Worm (Caenorhabditis elegans): ENCODE measurements around the gene lgc-13.

DNA sequence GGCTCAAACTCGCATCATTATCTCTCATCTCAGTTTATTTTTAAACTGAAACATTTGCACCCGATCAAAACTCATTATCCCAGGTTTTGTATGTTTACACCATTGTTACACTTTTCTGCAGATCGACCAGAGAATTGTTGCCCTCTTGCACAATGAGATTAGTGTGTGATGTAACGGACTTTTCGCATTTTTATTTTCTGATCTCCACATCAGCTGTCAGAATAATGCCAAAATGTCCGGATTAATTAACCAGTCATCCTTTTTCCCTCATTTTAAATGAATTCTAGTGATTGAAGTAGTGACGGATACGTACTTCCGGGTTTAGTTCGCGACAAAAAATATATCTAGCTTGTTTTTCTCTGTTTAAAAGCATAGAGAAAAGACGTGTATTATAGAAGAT lies 49.7 kb downstream of the lgc-13 start:
- no peak for TF ChIP-seq F57C9.4 (tag; optimal IDR thresholded peaks at IDR 0.05)
- TF ChIP-seq ets-4 (GFP tag; optimal IDR thresholded peaks at IDR 0.05), result no peak
- no peak for TF ChIP-seq Y53F4B.3 (GFP tag; IDR thresholded peaks at IDR 0.05)
- no peak for TF ChIP-seq atf-7 (tag; optimal IDR thresholded peaks at IDR 0.05)
- no peak for TF ChIP-seq pha-4 (tag; optimal IDR thresholded peaks at IDR 0.05)
- no peak for TF ChIP-seq ceh-40 (GFP tag; IDR thresholded peaks at IDR 0.05)
- TF ChIP-seq attf-5 (GFP tag; optimal IDR thresholded peaks at IDR 0.05), result no peak
- no peak for TF ChIP-seq him-1 (tag; optimal IDR thresholded peaks at IDR 0.05)
- no peak for TF ChIP-seq lin-54 (GFP tag; optimal IDR thresholded peaks at IDR 0.05)
- TF ChIP-seq nhr-27 (tag; optimal IDR thresholded peaks at IDR 0.05), result no peak
- no peak for TF ChIP-seq Y67H2A.10 (GFP tag; conservative IDR thresholded peaks at IDR 0.05)

All from whole organism, young adult.